Fruit fly (Drosophila melanogaster) whole organism, embryonic: ENCODE results near the gene Nepl20.
A peak's percentile ranks its signal among the peaks of the same experiment; 100 is the strongest.

Source experiments
- Atf-2 ChIP-seq: fragments of 200-800 bp; sonication (Bioruptor generic); optimal IDR thresholded peaks from 2 replicates; lab custom pipeline; 2016; ENCODE audit warnings: missing biosample characterization, missing genetic modification characterization
- CG11504 ChIP-seq: fragments of 200-800 bp; sonication (Bioruptor generic); optimal IDR thresholded peaks from 3 replicates; lab custom pipeline; 2019; ENCODE audit warnings: missing biosample characterization, mild to moderate bottlenecking, missing genetic modification characterization, moderate library complexity
- CG11696 ChIP-seq: fragments of 200-800 bp; sonication (Bioruptor generic); IDR thresholded peaks from 2 replicates; pipeline ENCODE4 v1.3.6; 2022; ENCODE audit warnings: missing biosample characterization, missing genetic modification characterization
- CG12155 ChIP-seq: fragments of 200-800 bp; sonication (Bioruptor generic); optimal IDR thresholded peaks from 3 replicates; lab custom pipeline; 2016; ENCODE audit warnings: missing biosample characterization, missing genetic modification characterization
- CG15514 ChIP-seq: fragments of 200-800 bp; sonication (Bioruptor generic); optimal IDR thresholded peaks from 3 replicates; lab custom pipeline; 2017; ENCODE audit warnings: missing biosample characterization, missing genetic modification characterization, mild to moderate bottlenecking, moderate library complexity, missing genetic modification reagents
- CG16813 ChIP-seq: fragments of 200-800 bp; sonication (Bioruptor generic); IDR thresholded peaks from 3 replicates; pipeline ENCODE4 v1.3.6; 2022; ENCODE audit warnings: missing biosample characterization, missing genetic modification characterization; ENCODE audit not compliant: partially characterized antibody
- CG2116 ChIP-seq: fragments of 200-800 bp; sonication (Bioruptor generic); optimal IDR thresholded peaks from 3 replicates; lab custom pipeline; 2018; ENCODE audit warnings: missing biosample characterization, mild to moderate bottlenecking, missing genetic modification characterization
- CG30431 ChIP-seq: fragments of 200-800 bp; sonication (Bioruptor generic); optimal IDR thresholded peaks from 2 replicates; lab custom pipeline; 2017; ENCODE audit warnings: missing biosample characterization, missing genetic modification characterization
- CG31441 ChIP-seq: fragments of 200-800 bp; sonication (Bioruptor generic); IDR thresholded peaks from 2 replicates; pipeline ENCODE4 v1.3.6; 2022; ENCODE audit warnings: missing biosample characterization, missing genetic modification characterization
- CG3726 ChIP-seq: fragments of 200-800 bp; sonication (Bioruptor generic); IDR thresholded peaks from 3 replicates; pipeline ENCODE4, ENCODE4 v1.3.6; 2022; ENCODE audit warnings: missing biosample characterization, missing genetic modification characterization
- CG4282 ChIP-seq: fragments of 200-800 bp; sonication (Bioruptor generic); optimal IDR thresholded peaks from 2 replicates; lab custom pipeline; 2016; ENCODE audit warnings: missing biosample characterization, missing genetic modification characterization
- CG4424 ChIP-seq: fragments of 200-800 bp; sonication (Bioruptor generic); optimal IDR thresholded peaks from 3 replicates; lab custom pipeline; 2016; ENCODE audit warnings: missing biosample characterization, missing genetic modification characterization
- CG5245 ChIP-seq: fragments of 200-800 bp; sonication (Bioruptor generic); optimal IDR thresholded peaks from 3 replicates; lab custom pipeline; 2016; ENCODE audit warnings: missing biosample characterization, missing genetic modification characterization
- CG6791 ChIP-seq: fragments of 200-800 bp; sonication (Bioruptor generic); IDR thresholded peaks from 3 replicates; pipeline ENCODE4 v1.3.6; 2022; ENCODE audit warnings: missing biosample characterization, missing genetic modification characterization; ENCODE audit not compliant: partially characterized antibody
- CG9876 ChIP-seq: fragments of 200-800 bp; sonication (Bioruptor generic); optimal IDR thresholded peaks from 2 replicates; lab custom pipeline; 2016; ENCODE audit warnings: missing biosample characterization, missing genetic modification characterization
- CkIIα-i1 ChIP-seq: fragments of 200-800 bp; sonication (Bioruptor generic); IDR thresholded peaks from 2 replicates; pipeline ENCODE4 v1.3.6; 2022; ENCODE audit warnings: missing biosample characterization, missing genetic modification characterization
- E2f2 ChIP-seq: fragments of 200-800 bp; sonication (Bioruptor generic); IDR thresholded peaks from 2 replicates; pipeline ENCODE4 v1.3.6; 2022; ENCODE audit warnings: missing biosample characterization, missing genetic modification characterization
- H2.0 ChIP-seq: fragments of 200-800 bp; sonication (Bioruptor generic); IDR thresholded peaks from 2 replicates; pipeline ENCODE4 v1.3.6; 2022; ENCODE audit warnings: missing biosample characterization, missing genetic modification characterization
- HHEX ChIP-seq: fragments of 200-800 bp; sonication (Bioruptor generic); optimal IDR thresholded peaks from 3 replicates; lab custom pipeline; 2017; ENCODE audit warnings: missing biosample characterization, mild to moderate bottlenecking, missing genetic modification characterization, missing genetic modification reagents
- NFAT ChIP-seq: fragments of 200-800 bp; sonication (Bioruptor generic); IDR thresholded peaks from 2 replicates; pipeline ENCODE4 v1.3.6; 2022; ENCODE audit warnings: missing biosample characterization, missing genetic modification characterization
- NK7.1 ChIP-seq: fragments of 200-800 bp; sonication (Bioruptor generic); optimal IDR thresholded peaks from 3 replicates; lab custom pipeline; 2016; ENCODE audit warnings: missing biosample characterization, missing genetic modification characterization
- NfI ChIP-seq: fragments of 200-800 bp; sonication (Bioruptor generic); optimal IDR thresholded peaks from 3 replicates; lab custom pipeline; 2018; ENCODE audit warnings: missing biosample characterization, mild to moderate bottlenecking, missing genetic modification characterization, moderate library complexity
- Opbp ChIP-seq: fragments of 200-800 bp; sonication (Bioruptor generic); IDR thresholded peaks from 3 replicates; pipeline ENCODE4 v1.3.6; 2022; ENCODE audit warnings: missing biosample characterization, missing genetic modification characterization; ENCODE audit not compliant: partially characterized antibody
- Six4 ChIP-seq: fragments of 200-800 bp; sonication (Bioruptor generic); optimal IDR thresholded peaks from 2 replicates; lab custom pipeline; 2016; ENCODE audit warnings: missing biosample characterization, missing genetic modification characterization
- Vsx1 ChIP-seq: fragments of 200-800 bp; sonication (Bioruptor generic); optimal IDR thresholded peaks from 2 replicates; lab custom pipeline; 2017; ENCODE audit warnings: missing biosample characterization, mild to moderate bottlenecking, missing genetic modification characterization, missing genetic modification reagents
- Xbp1 ChIP-seq: fragments of 200-800 bp; sonication (Bioruptor generic); optimal IDR thresholded peaks from 3 replicates; lab custom pipeline; 2016; ENCODE audit warnings: missing biosample characterization, mild to moderate bottlenecking, missing genetic modification characterization
- abd-A ChIP-seq: fragments of 200-800 bp; sonication (Bioruptor generic); optimal IDR thresholded peaks from 3 replicates; lab custom pipeline; 2019; ENCODE audit warnings: missing biosample characterization, mild to moderate bottlenecking, missing genetic modification characterization, moderate library complexity
- al ChIP-seq: fragments of 200-800 bp; sonication (Bioruptor generic); IDR thresholded peaks from 2 replicates; pipeline ENCODE4 v1.3.6; 2022; ENCODE audit warnings: missing biosample characterization, missing genetic modification characterization
- ato ChIP-seq: fragments of 200-800 bp; sonication (Bioruptor generic); IDR thresholded peaks from 2 replicates; pipeline ENCODE4 v1.3.6; 2022; ENCODE audit warnings: missing biosample characterization, missing genetic modification characterization; ENCODE audit not compliant: partially characterized antibody
- bbx ChIP-seq: fragments of 200-800 bp; sonication (Bioruptor generic); IDR thresholded peaks from 2 replicates; pipeline ENCODE4 v1.3.6; 2022; ENCODE audit warnings: missing biosample characterization, missing genetic modification characterization; ENCODE audit not compliant: partially characterized antibody
- chn ChIP-seq: fragments of 200-800 bp; sonication (Bioruptor generic); optimal IDR thresholded peaks from 2 replicates; lab custom pipeline; 2016; ENCODE audit warnings: missing biosample characterization, missing genetic modification characterization
- ci ChIP-seq: fragments of 200-800 bp; sonication (Bioruptor generic); IDR thresholded peaks from 3 replicates; pipeline ENCODE4 v1.3.6; 2022; ENCODE audit warnings: missing biosample characterization, missing genetic modification characterization
- crc ChIP-seq: fragments of 200-800 bp; sonication (Bioruptor generic); optimal IDR thresholded peaks from 2 replicates; lab custom pipeline; 2016; ENCODE audit warnings: missing biosample characterization, missing genetic modification characterization
- dm ChIP-seq: fragments of 200-800 bp; sonication (Bioruptor generic); optimal IDR thresholded peaks from 3 replicates; lab custom pipeline; 2016; ENCODE audit warnings: missing biosample characterization, missing genetic modification characterization
- gcm ChIP-seq: fragments of 200-800 bp; sonication (Bioruptor generic); optimal IDR thresholded peaks from 2 replicates; lab custom pipeline; 2019; ENCODE audit warnings: missing biosample characterization, mild to moderate bottlenecking, missing genetic modification characterization, moderate library complexity
- kay ChIP-seq: fragments of 200-800 bp; sonication (Bioruptor generic); optimal IDR thresholded peaks from 2 replicates; lab custom pipeline; 2016; ENCODE audit warnings: missing biosample characterization, missing genetic modification characterization
- klu ChIP-seq: fragments of 200-800 bp; sonication (Bioruptor generic); IDR thresholded peaks from 2 replicates; pipeline ENCODE4 v1.3.6; 2022; ENCODE audit warnings: missing biosample characterization, missing genetic modification characterization
- lbe ChIP-seq: fragments of 200-800 bp; sonication (Bioruptor generic); optimal IDR thresholded peaks from 2 replicates; lab custom pipeline; 2016; ENCODE audit warnings: missing biosample characterization, mild to moderate bottlenecking, missing genetic modification characterization
- mld ChIP-seq: fragments of 200-800 bp; sonication (Bioruptor generic); IDR thresholded peaks from 3 replicates; pipeline ENCODE4 v1.3.6; 2022; ENCODE audit warnings: missing biosample characterization, missing genetic modification characterization; ENCODE audit not compliant: partially characterized antibody
- org-1 ChIP-seq: fragments of 200-800 bp; sonication (Bioruptor generic); optimal IDR thresholded peaks from 2 replicates; lab custom pipeline; 2017; ENCODE audit warnings: missing biosample characterization, missing genetic modification characterization
- prd ChIP-seq, 3 experiments: fragments of >200 bp in 2 of 3; fragments of 200-800 bp in 1 of 3; sonication (Bioruptor generic) in 1 of 3; optimal IDR thresholded peaks in 2 of 3; IDR thresholded peaks in 1 of 3; 2 replicates in 2 of 3; 3 replicates in 1 of 3; pipeline versions ENCODE4 v1.3.6 to Lab custom; 2017 to 2022; ENCODE audit warnings: missing biosample characterization in 1 of 3, missing genetic modification characterization in 1 of 3
- salm ChIP-seq: fragments of 200-800 bp; sonication (Bioruptor generic); optimal IDR thresholded peaks from 2 replicates; lab custom pipeline; 2018; ENCODE audit warnings: missing biosample characterization, mild to moderate bottlenecking, missing genetic modification characterization
- sisA ChIP-seq: fragments of 200-800 bp; sonication (Bioruptor generic); IDR thresholded peaks from 2 replicates; pipeline ENCODE4 v1.3.6; 2022; ENCODE audit warnings: missing biosample characterization, missing genetic modification characterization
- slou ChIP-seq: fragments of 200-800 bp; sonication (Bioruptor generic); optimal IDR thresholded peaks from 3 replicates; lab custom pipeline; 2016; ENCODE audit warnings: missing biosample characterization, missing genetic modification characterization
- sna ChIP-seq: fragments of 200-800 bp; sonication (Bioruptor generic); IDR thresholded peaks from 2 replicates; pipeline ENCODE4 v1.3.6; 2022; ENCODE audit warnings: missing biosample characterization, missing genetic modification characterization; ENCODE audit not compliant: partially characterized antibody
- tin ChIP-seq: fragments of 200-800 bp; sonication (Bioruptor generic); optimal IDR thresholded peaks from 3 replicates; lab custom pipeline; 2016; ENCODE audit warnings: missing biosample characterization, missing genetic modification characterization
- trem ChIP-seq: fragments of 200-800 bp; optimal IDR thresholded peaks from 3 replicates; lab custom pipeline; 2019; ENCODE audit warnings: missing biosample characterization, mild to moderate bottlenecking, missing genetic modification characterization, moderate library complexity

Gene Nepl20

DNA sequence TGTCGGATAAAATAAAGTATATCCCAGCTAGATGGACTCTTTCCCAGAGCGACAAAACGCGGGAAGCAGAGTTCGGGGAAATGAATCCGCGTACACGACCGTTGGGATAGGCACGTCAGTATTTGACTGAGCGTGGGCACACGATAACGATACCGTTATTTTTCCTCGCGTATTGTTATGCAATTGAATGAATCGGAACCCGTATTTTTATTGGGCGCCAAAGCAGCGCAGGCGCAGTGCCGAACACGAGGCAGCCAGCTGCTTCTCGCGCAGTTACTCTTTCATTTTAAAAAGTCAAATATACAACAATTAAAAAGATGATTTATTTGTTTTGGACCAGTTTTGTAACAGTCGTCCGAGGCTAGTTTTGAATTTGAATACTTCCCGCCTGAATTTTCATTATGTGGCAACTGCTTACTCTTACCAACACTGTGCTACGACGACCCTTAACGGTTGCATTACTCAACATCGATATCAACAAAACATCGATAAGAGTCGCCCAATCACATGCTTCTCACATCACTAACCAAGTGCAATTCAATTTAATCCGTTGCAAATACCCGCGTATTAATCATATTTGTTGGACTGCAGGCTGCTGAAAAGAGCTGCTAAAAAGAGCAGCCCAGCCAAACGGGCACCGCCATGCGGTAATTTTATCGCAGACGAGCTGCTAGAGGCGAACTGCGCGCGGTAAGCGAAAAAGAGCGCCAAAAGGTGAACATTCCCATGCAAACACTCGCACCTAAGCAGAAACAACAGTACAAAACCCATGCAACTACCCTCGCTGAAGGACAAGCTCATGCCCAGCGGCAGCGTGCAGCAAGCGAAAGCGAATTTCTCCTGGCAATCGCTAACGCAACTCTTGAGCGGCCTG, 7.2 kb downstream of the Nepl20 start, which contains the start of the genes CG33203 and Doa (continued):
- TF ChIP-seq CG31441 (0 out of 2 replicates have a peak, but pooled peaks have one; percentile 7), trem (tag; lab: Kevin White, UChicago) (peak; percentile 66), sisA (peak; percentile 26; the same call in 1 of the 2 replicates), sna (GFP tag; lab: Robert Waterston, UW) (peak; percentile 81), E2f2 (GFP tag; lab: Robert Waterston, UW) (peak; percentile 99), CG30431 (GFP tag; lab: Kevin White, UChicago) (no peak), HHEX (GFP tag; lab: Kevin White, UChicago) (peak; percentile 14), org-1 (GFP tag; lab: Kevin White, UChicago) (no peak), H2.0 (GFP tag; lab: Robert Waterston, UW) (peak; percentile 33; the same call in 1 of the 2 replicates), CG11696 (GFP tag; lab: Robert Waterston, UW) (no peak), CkIIα-i1 (GFP tag; lab: Robert Waterston, UW) (no peak), gcm (GFP tag; lab: Kevin White, UChicago) (no peak), Six4 (no peak), CG9876 (GFP tag; lab: Kevin White, UChicago) (peak; percentile 21), abd-A (tag; lab: Kevin White, UChicago) (peak; percentile 61), al (GFP tag; lab: Robert Waterston, UW) (0 out of 2 replicates have a peak, but pooled peaks have one; percentile 22), CG4424 (peak; percentile 34), CG12155 (GFP tag; lab: Kevin White, UChicago) (peak; percentile 25), mld (GFP tag; lab: Robert Waterston, UW) (peak; percentile 45; the same call in 1 of the 3 replicates), CG16813 (GFP tag; lab: Robert Waterston, UW) (peak; percentile 86), Vsx1 (GFP tag; lab: Kevin White, UChicago) (no peak), NfI (GFP tag; lab: Kevin White, UChicago) (peak; percentile 32), crc (GFP tag; lab: Kevin White, UChicago) (peak; percentile 32), ci (GFP tag; lab: Robert Waterston, UW) (peak; percentile 51; the same call in 1 of the 3 replicates), salm (tag; lab: Kevin White, UChicago) (no peak), ato (GFP tag; lab: Robert Waterston, UW) (0 out of 2 replicates have a peak, but pooled peaks have one; percentile 37), dm (no peak), slou (GFP tag; lab: Kevin White, UChicago) (peak; percentile 31), CG3726 (GFP tag; lab: Robert Waterston, UW) (0 out of 3 replicates have a peak, but pooled peaks have one; percentile 37), CG15514 (peak; percentile 68), CG2116 (GFP tag; lab: Kevin White, UChicago) (peak; percentile 100), CG5245 (GFP tag; lab: Kevin White, UChicago) (no peak), bbx (GFP tag; lab: Robert Waterston, UW) (peak; percentile 83), prd (optimal IDR thresholded peaks at IDR 0.05; lab: Kevin White, UChicago) (no peak), prd (GFP tag; IDR thresholded peaks at IDR 0.05; lab: Robert Waterston, UW) (peak; percentile 38; the same call in 1 of the 3 replicates), Xbp1 (GFP tag; lab: Kevin White, UChicago) (peak; percentile 42), Atf-2 (no peak), Opbp (peak; percentile 87), lbe (GFP tag; lab: Kevin White, UChicago) (peak; percentile 29), CG11504 (tag; lab: Kevin White, UChicago) (peak; percentile 36), kay (GFP tag; lab: Kevin White, UChicago) (peak; percentile 2), chn (GFP tag; lab: Kevin White, UChicago) (no peak), klu (GFP tag; lab: Robert Waterston, UW) (no peak; the same call in 1 of the 2 replicates), NFAT (GFP tag; lab: Robert Waterston, UW) (peak; percentile 47; the same call in 1 of the 2 replicates), CG4282 (peak; percentile 76), CG6791 (peak; percentile 85), tin (GFP tag; lab: Kevin White, UChicago) (peak; percentile 9), NK7.1 (GFP tag; lab: Kevin White, UChicago) (no peak)
